Fruit fly (Drosophila melanogaster) whole organism, embryonic: ENCODE measurements around the gene bark.

Experiments
- Adf1 ChIP-seq: fragments of 200-800 bp; sonication (Bioruptor generic); IDR thresholded peaks from 2 replicates; pipeline ENCODE4 v1.3.6; 2022; ENCODE audit warnings: missing biosample characterization, missing genetic modification characterization
- B-H1 ChIP-seq: fragments of 200-800 bp; sonication (Bioruptor generic); IDR thresholded peaks from 3 replicates; pipeline ENCODE4 v1.3.6; 2022; ENCODE audit warnings: missing biosample characterization, missing genetic modification characterization
- CG10274 ChIP-seq: fragments of 200-800 bp; sonication (Bioruptor generic); optimal IDR thresholded peaks from 3 replicates; lab custom pipeline; 2017; ENCODE audit warnings: missing biosample characterization, mild to moderate bottlenecking, missing genetic modification characterization
- CG10321 ChIP-seq: fragments of 200-800 bp; sonication (Bioruptor generic); IDR thresholded peaks from 2 replicates; pipeline ENCODE4 v1.3.6; 2022; ENCODE audit warnings: missing biosample characterization, missing genetic modification characterization
- CG11504 ChIP-seq: fragments of 200-800 bp; sonication (Bioruptor generic); optimal IDR thresholded peaks from 3 replicates; lab custom pipeline; 2019; ENCODE audit warnings: missing biosample characterization, mild to moderate bottlenecking, missing genetic modification characterization, moderate library complexity
- CG11723 ChIP-seq: fragments of 200-800 bp; sonication (Bioruptor generic); optimal IDR thresholded peaks from 2 replicates; lab custom pipeline; 2017; ENCODE audit warnings: missing biosample characterization, mild to moderate bottlenecking, missing genetic modification characterization
- CG12104 ChIP-seq: fragments of 200-800 bp; sonication (Bioruptor generic); optimal IDR thresholded peaks from 3 replicates; lab custom pipeline; 2016; ENCODE audit warnings: missing biosample characterization, missing genetic modification characterization
- CG13287 ChIP-seq: fragments of 200-800 bp; sonication (Bioruptor generic); IDR thresholded peaks from 2 replicates; pipeline ENCODE4 v1.3.6; 2022; ENCODE audit warnings: missing biosample characterization, missing genetic modification characterization; ENCODE audit not compliant: partially characterized antibody
- CG13894 ChIP-seq: fragments of 200-800 bp; sonication (Bioruptor generic); optimal IDR thresholded peaks from 3 replicates; lab custom pipeline; 2018; ENCODE audit warnings: missing biosample characterization, mild to moderate bottlenecking, missing genetic modification characterization, moderate library complexity
- CG1602 ChIP-seq: fragments of 200-800 bp; sonication (Bioruptor generic); optimal IDR thresholded peaks from 3 replicates; lab custom pipeline; 2016; ENCODE audit warnings: missing biosample characterization, missing genetic modification characterization
- CG1647 ChIP-seq: fragments of 200-800 bp; sonication (Bioruptor generic); optimal IDR thresholded peaks from 3 replicates; lab custom pipeline; 2016; ENCODE audit warnings: missing biosample characterization, missing genetic modification characterization
- CG16863 ChIP-seq: fragments of 200-800 bp; sonication (Bioruptor generic); optimal IDR thresholded peaks from 3 replicates; lab custom pipeline; 2016; ENCODE audit warnings: missing biosample characterization, missing genetic modification characterization
- CG17361 ChIP-seq: fragments of 200-800 bp; sonication (Bioruptor generic); IDR thresholded peaks from 3 replicates; pipeline ENCODE4 v1.3.6; 2022; ENCODE audit warnings: missing biosample characterization, missing genetic modification characterization
- CG2129 ChIP-seq: fragments of 200-800 bp; sonication (Bioruptor generic); IDR thresholded peaks from 2 replicates; pipeline ENCODE4 v1.3.6; 2022; ENCODE audit warnings: missing biosample characterization, missing genetic modification characterization; ENCODE audit not compliant: partially characterized antibody
- CG3163 ChIP-seq: fragments of 200-800 bp; sonication (Bioruptor generic); optimal IDR thresholded peaks from 3 replicates; lab custom pipeline; 2016; ENCODE audit warnings: missing biosample characterization, missing genetic modification characterization
- CG32772 ChIP-seq: fragments of 200-800 bp; sonication (Bioruptor generic); IDR thresholded peaks from 2 replicates; pipeline ENCODE4 v1.3.6; 2022; ENCODE audit warnings: missing biosample characterization, missing genetic modification characterization
- CG34422 ChIP-seq: fragments of 200-800 bp; sonication (Bioruptor generic); IDR thresholded peaks from 3 replicates; pipeline ENCODE4 v1.3.6; 2022; ENCODE audit warnings: missing biosample characterization, missing genetic modification characterization
- CG4730 ChIP-seq: fragments of 200-800 bp; sonication (Bioruptor generic); IDR thresholded peaks from 2 replicates; pipeline ENCODE4 v1.3.6; 2022; ENCODE audit warnings: missing biosample characterization, missing genetic modification characterization
- CG6813 ChIP-seq: fragments of 200-800 bp; sonication (Bioruptor generic); optimal IDR thresholded peaks from 2 replicates; lab custom pipeline; 2017; ENCODE audit warnings: missing biosample characterization, missing genetic modification characterization, mild to moderate bottlenecking, moderate library complexity, missing genetic modification reagents
- CG7987 ChIP-seq: fragments of 200-800 bp; sonication (Bioruptor generic); optimal IDR thresholded peaks from 2 replicates; lab custom pipeline; 2018; ENCODE audit warnings: missing biosample characterization, mild to moderate bottlenecking, missing genetic modification characterization, moderate library complexity
- CG8281 ChIP-seq: fragments of 200-800 bp; sonication (Bioruptor generic); optimal IDR thresholded peaks from 2 replicates; lab custom pipeline; 2018; ENCODE audit warnings: missing biosample characterization, mild to moderate bottlenecking, missing genetic modification characterization, moderate library complexity
- CG9437 ChIP-seq: fragments of 200-800 bp; sonication (Bioruptor generic); optimal IDR thresholded peaks from 2 replicates; lab custom pipeline; 2018; ENCODE audit warnings: missing biosample characterization, mild to moderate bottlenecking, missing genetic modification characterization
- Deaf1 ChIP-seq: fragments of 200-800 bp; optimal IDR thresholded peaks from 3 replicates; lab custom pipeline; 2019; ENCODE audit warnings: missing biosample characterization, mild to moderate bottlenecking, missing genetic modification characterization, moderate library complexity
- Drgx ChIP-seq: fragments of 200-800 bp; sonication (Bioruptor generic); IDR thresholded peaks from 2 replicates; pipeline ENCODE4 v1.3.6; 2022; ENCODE audit warnings: missing biosample characterization, missing genetic modification characterization
- HHEX ChIP-seq: fragments of 200-800 bp; sonication (Bioruptor generic); optimal IDR thresholded peaks from 3 replicates; lab custom pipeline; 2017; ENCODE audit warnings: missing biosample characterization, mild to moderate bottlenecking, missing genetic modification characterization, missing genetic modification reagents
- Hr78 ChIP-seq, 2 experiments: fragments of 200-800 bp in 1 of 2; fragments of >200 bp in 1 of 2; sonication (Bioruptor generic) in 1 of 2; optimal IDR thresholded peaks; 2 replicates each; lab custom pipeline; 2017 to 2019; ENCODE audit warnings: missing biosample characterization in 2 of 2, missing genetic modification characterization in 2 of 2, mild to moderate bottlenecking in 1 of 2, moderate library complexity in 1 of 2
- Med ChIP-seq: fragments of 200-800 bp; sonication (Bioruptor generic); peaks from one replicate; lab custom pipeline; 2016; ENCODE audit warnings: missing biosample characterization, missing genetic modification characterization, mild to moderate bottlenecking, inconsistent platforms, moderate library complexity
- Mrtf ChIP-seq: fragments of 200-800 bp; sonication (Bioruptor generic); IDR thresholded peaks from 3 replicates; pipeline ENCODE4 v1.3.6; 2022; ENCODE audit warnings: missing biosample characterization, missing genetic modification characterization
- Trl ChIP-seq, 3 experiments: fragments of >200 bp in 2 of 3; fragments of 200-800 bp in 1 of 3; sonication (Bioruptor generic) in 1 of 3; optimal IDR thresholded peaks; 2 replicates in 1 of 3; 3 replicates in 2 of 3; lab custom pipeline; 2016 to 2017; ENCODE audit warnings: missing biosample characterization in 1 of 3, missing genetic modification characterization in 1 of 3
- Xrp1 ChIP-seq: fragments of 200-800 bp; sonication (Bioruptor generic); IDR thresholded peaks from 2 replicates; pipeline ENCODE4 v1.3.6; 2022; ENCODE audit warnings: missing biosample characterization, missing genetic modification characterization
- abd-A ChIP-seq: fragments of 200-800 bp; sonication (Bioruptor generic); optimal IDR thresholded peaks from 3 replicates; lab custom pipeline; 2019; ENCODE audit warnings: missing biosample characterization, mild to moderate bottlenecking, missing genetic modification characterization, moderate library complexity
- amos ChIP-seq: fragments of 200-800 bp; sonication (Bioruptor generic); IDR thresholded peaks from 2 replicates; pipeline ENCODE4 v1.3.6; 2022; ENCODE audit warnings: missing biosample characterization, missing genetic modification characterization; ENCODE audit not compliant: partially characterized antibody
- ap ChIP-seq: fragments of 200-800 bp; sonication (Bioruptor generic); IDR thresholded peaks from 2 replicates; pipeline ENCODE4 v1.3.6; 2022; ENCODE audit warnings: missing biosample characterization, missing genetic modification characterization
- bowl ChIP-seq: fragments of 200-800 bp; sonication (Bioruptor generic); IDR thresholded peaks from 2 replicates; pipeline ENCODE4 v1.3.6; 2022; ENCODE audit warnings: missing biosample characterization, missing genetic modification characterization
- chinmo ChIP-seq: fragments of 200-800 bp; sonication (Bioruptor generic); IDR thresholded peaks from 4 replicates; pipeline ENCODE4 v1.3.6; 2022; ENCODE audit warnings: missing biosample characterization, missing genetic modification characterization; ENCODE audit not compliant: partially characterized antibody
- ewg ChIP-seq: fragments of 200-800 bp; sonication (Bioruptor generic); optimal IDR thresholded peaks from 3 replicates; lab custom pipeline; 2017; ENCODE audit warnings: mild to moderate bottlenecking, missing biosample characterization, missing genetic modification reagents, missing genetic modification characterization
- fu2 ChIP-seq: fragments of 200-800 bp; sonication (Bioruptor generic); optimal IDR thresholded peaks from 2 replicates; lab custom pipeline; 2016; ENCODE audit warnings: missing biosample characterization, missing genetic modification characterization
- gsb-n ChIP-seq: fragments of 200-800 bp; sonication (Bioruptor generic); optimal IDR thresholded peaks from 3 replicates; lab custom pipeline; 2018; ENCODE audit warnings: missing biosample characterization, mild to moderate bottlenecking, missing genetic modification characterization
- kni ChIP-seq: fragments of 200-800 bp; sonication (Bioruptor generic); optimal IDR thresholded peaks from 3 replicates; lab custom pipeline; 2017; ENCODE audit warnings: mild to moderate bottlenecking, missing biosample characterization, missing genetic modification reagents, missing genetic modification characterization
- pan ChIP-seq, 4 experiments: fragments of >200 bp in 3 of 4; fragments of 200-800 bp in 1 of 4; sonication (Bioruptor generic) in 1 of 4; optimal IDR thresholded peaks in 3 of 4; IDR thresholded peaks in 1 of 4; 2 replicates each; pipeline versions ENCODE4 v1.3.6 to Lab custom; 2017 to 2022; ENCODE audit warnings: missing biosample characterization in 2 of 4, missing genetic modification characterization in 2 of 4, mixed read lengths in 1 of 4
- pros ChIP-seq: fragments of 200-800 bp; sonication (Bioruptor generic); optimal IDR thresholded peaks from 3 replicates; lab custom pipeline; 2019; ENCODE audit warnings: missing biosample characterization, mild to moderate bottlenecking, missing genetic modification characterization, moderate library complexity
- scrt ChIP-seq: fragments of 200-800 bp; sonication (Bioruptor generic); optimal IDR thresholded peaks from 2 replicates; lab custom pipeline; 2018; ENCODE audit warnings: missing biosample characterization, mild to moderate bottlenecking, missing genetic modification characterization, moderate library complexity
- so ChIP-seq: fragments of 200-800 bp; sonication (Bioruptor generic); IDR thresholded peaks from 3 replicates; pipeline ENCODE4 v1.3.6; 2022; ENCODE audit warnings: missing biosample characterization, missing genetic modification characterization
- ttk ChIP-seq: fragments of 200-800 bp; sonication (Bioruptor generic); IDR thresholded peaks from 2 replicates; pipeline ENCODE4 v2.1.2; 2022; ENCODE audit warnings: missing biosample characterization, missing genetic modification characterization
- vvl ChIP-seq: fragments of 200-800 bp; sonication (Bioruptor generic); IDR thresholded peaks from 2 replicates; pipeline ENCODE4 v1.3.6; 2022; ENCODE audit warnings: missing biosample characterization, missing genetic modification characterization

Gene bark

dm6 chr2L:3756831-3757351, 30.1 kb upstream of the bark start, which contains the start of gene CG43707:
CG43707 (plus strand) TSS chr2L:3757256.
- no peak for TF ChIP-seq CG16863 (GFP tag; lab: Kevin White, UChicago)
- peak; percentile 64 for TF ChIP-seq CG3163 (GFP tag; lab: Kevin White, UChicago)
- TF ChIP-seq CG2129 (GFP tag; lab: Robert Waterston, UW) = no peak
- no peak for TF ChIP-seq CG7987 (GFP tag; lab: Kevin White, UChicago)
- no peak for TF ChIP-seq pan (optimal IDR thresholded peaks at IDR 0.05; lab: Kevin White, UChicago)
- peak in 1 of 2 experiments; percentile 13 for TF ChIP-seq pan (GFP tag; optimal IDR thresholded peaks at IDR 0.05 in 1 of 2, IDR thresholded peaks at IDR 0.05 in 1 of 2)
- TF ChIP-seq Trl (optimal IDR thresholded peaks at IDR 0.05; lab: Kevin White, UChicago) = peak in 1 of 2 experiments; percentile 17
- TF ChIP-seq Trl (GFP tag; optimal IDR thresholded peaks at IDR 0.05; lab: Kevin White, UChicago) = no peak
- TF ChIP-seq ewg = peak; percentile 51
- 0 out of 2 replicates have a peak, but pooled peaks have one; percentile 4 for TF ChIP-seq bowl (GFP tag; lab: Robert Waterston, UW)
- TF ChIP-seq Deaf1 (tag; lab: Kevin White, UChicago) = peak; percentile 55
- peak; percentile 37 for TF ChIP-seq CG13894 (tag; lab: Kevin White, UChicago)
- TF ChIP-seq CG10321 (GFP tag; lab: Robert Waterston, UW) = no peak
- no peak for TF ChIP-seq CG10274
- TF ChIP-seq fu2 (GFP tag; lab: Kevin White, UChicago) = no peak
- no peak for TF ChIP-seq CG11504 (tag; lab: Kevin White, UChicago)
- TF ChIP-seq CG1647 (GFP tag; lab: Kevin White, UChicago) = no peak
- 0 out of 4 replicates have a peak, but pooled peaks have one; percentile 69 for TF ChIP-seq chinmo
- TF ChIP-seq HHEX (GFP tag; lab: Kevin White, UChicago) = no peak
- TF ChIP-seq amos (GFP tag; lab: Robert Waterston, UW) = 0 out of 2 replicates have a peak, but pooled peaks have one; percentile 7
- TF ChIP-seq so (GFP tag; lab: Robert Waterston, UW) = no peak
- peak; percentile 67 for TF ChIP-seq scrt
- TF ChIP-seq B-H1 (GFP tag; lab: Robert Waterston, UW) = no peak
- no peak for TF ChIP-seq ap (GFP tag; lab: Robert Waterston, UW)
- no peak for TF ChIP-seq CG32772 (GFP tag; lab: Robert Waterston, UW)
- no peak for TF ChIP-seq pros
- TF ChIP-seq Adf1 = peak; percentile 26; the same call in 1 of the 2 replicates
- TF ChIP-seq ttk (GFP tag; lab: Robert Waterston, UW) = no peak
- TF ChIP-seq CG9437 (GFP tag; lab: Kevin White, UChicago) = no peak

- no peak for TF ChIP-seq CG17361 (GFP tag; lab: Robert Waterston, UW)
- peak; percentile 0 for TF ChIP-seq Med
- TF ChIP-seq CG34422 (GFP tag; lab: Robert Waterston, UW) = no peak
Observed at dm6 chr2L:3765194-3765593, 21.8 kb upstream of the bark start, which contains the start of gene CG43703. CG43703 (plus strand) TSS chr2L:3765494.

- peak; percentile 28 for TF ChIP-seq CG12104
- peak; percentile 66 for TF ChIP-seq Xrp1 (GFP tag; lab: Robert Waterston, UW)
- TF ChIP-seq CG6813 (GFP tag; lab: Kevin White, UChicago) = peak; percentile 18
- no peak for TF ChIP-seq abd-A (tag; lab: Kevin White, UChicago)
- TF ChIP-seq Drgx = 0 out of 2 replicates have a peak, but pooled peaks have one; percentile 27
- TF ChIP-seq kni (GFP tag; lab: Kevin White, UChicago) = peak; percentile 47
- TF ChIP-seq CG11723 (GFP tag; lab: Kevin White, UChicago) = peak; percentile 12
- TF ChIP-seq CG4730 (GFP tag; lab: Robert Waterston, UW) = no peak
- no peak for TF ChIP-seq CG8281
- TF ChIP-seq CG13287 (GFP tag; lab: Robert Waterston, UW) = no peak
- no peak for TF ChIP-seq Mrtf (GFP tag; lab: Robert Waterston, UW)
- TF ChIP-seq CG1602 (GFP tag; lab: Kevin White, UChicago) = peak; percentile 18
- peak in 1 of 2 experiments; percentile 53 for TF ChIP-seq Hr78 (GFP tag; optimal IDR thresholded peaks at IDR 0.05; lab: Kevin White, UChicago)
- peak; percentile 83 for TF ChIP-seq vvl (GFP tag; lab: Robert Waterston, UW)
- TF ChIP-seq gsb-n = peak; percentile 73
Observed at dm6 chr2L:3769718-3770461, 17.1 kb upstream of the bark start.
